Fruit fly (Drosophila melanogaster): ENCODE measurements around the gene hh.

Gene hh

dm6 chr3R:23173393-23173981, 31.8 kb upstream of the hh start, which contains the start of gene CG46310 (continued):
- TF ChIP-seq CG10147 (GFP tag; optimal IDR thresholded peaks at IDR 0.05): peak; percentile 38
- no peak for TF ChIP-seq CG15073 (GFP tag; optimal IDR thresholded peaks at IDR 0.05)
- peak; percentile 34 for TF ChIP-seq tap (tag; optimal IDR thresholded peaks at IDR 0.05)
- TF ChIP-seq unc-4 (GFP tag; IDR thresholded peaks at IDR 0.05; ENCODE audit: partially characterized antibody): 0 out of 2 replicates have a peak, but pooled peaks have one; percentile 12
- TF ChIP-seq CG4730 (GFP tag; IDR thresholded peaks at IDR 0.05): peak; percentile 63
- peak; percentile 22 for TF ChIP-seq ems (GFP tag; optimal IDR thresholded peaks at IDR 0.05)
- no peak for TF ChIP-seq pho (GFP tag; optimal IDR thresholded peaks at IDR 0.05)
- peak; percentile 86 for TF ChIP-seq ranshi (GFP tag; IDR thresholded peaks at IDR 0.05)
- peak; percentile 41 for TF ChIP-seq CG13775 (GFP tag; optimal IDR thresholded peaks at IDR 0.05)
- no peak for TF ChIP-seq CG12236 (GFP tag; optimal IDR thresholded peaks at IDR 0.05)
- no peak for TF ChIP-seq stwl (tag; optimal IDR thresholded peaks at IDR 0.05)
- TF ChIP-seq toy (GFP tag; IDR thresholded peaks at IDR 0.05): peak; percentile 74
- peak; percentile 49; the same call in 1 of the 2 replicates for TF ChIP-seq bbx (GFP tag; IDR thresholded peaks at IDR 0.05; ENCODE audit: partially characterized antibody)
- peak; percentile 55 for TF ChIP-seq CrebB (tag; optimal IDR thresholded peaks at IDR 0.05)
- TF ChIP-seq dpn (GFP tag; optimal IDR thresholded peaks at IDR 0.05): peak in 1 of 2 experiments; percentile 53
- peak; percentile 74 for TF ChIP-seq CG11093 (GFP tag; IDR thresholded peaks at IDR 0.05)
- TF ChIP-seq C15 (GFP tag; IDR thresholded peaks at IDR 0.05): peak; percentile 66; the same call in 2 of the 3 replicates
- peak; percentile 1 for TF ChIP-seq pb (GFP tag; optimal IDR thresholded peaks at IDR 0.05)
- peak; percentile 72 for TF ChIP-seq CG9215 (GFP tag; IDR thresholded peaks at IDR 0.05)
- peak; percentile 60; the same call in 1 of the 2 replicates for TF ChIP-seq Awh (GFP tag; IDR thresholded peaks at IDR 0.05)
- TF ChIP-seq Nf-YA (GFP tag; IDR thresholded peaks at IDR 0.05): peak; percentile 57
- peak; percentile 59 for TF ChIP-seq D19A (tag; optimal IDR thresholded peaks at IDR 0.05)
- peak; percentile 45 for TF ChIP-seq ewg (GFP tag; optimal IDR thresholded peaks at IDR 0.05)
- peak; percentile 95 for TF ChIP-seq vvl (GFP tag; IDR thresholded peaks at IDR 0.05)
- TF ChIP-seq MBD-R2 (GFP tag; IDR thresholded peaks at IDR 0.05): peak; percentile 56; the same call in 1 of the 2 replicates
- TF ChIP-seq CG12744 (GFP tag; optimal IDR thresholded peaks at IDR 0.05): no peak
- TF ChIP-seq bcd (GFP tag; optimal IDR thresholded peaks at IDR 0.05): peak; percentile 68
- TF ChIP-seq lab (GFP tag; optimal IDR thresholded peaks at IDR 0.05): peak; percentile 89
- TF ChIP-seq CG4707 (GFP tag; optimal IDR thresholded peaks at IDR 0.05): no peak
- TF ChIP-seq Mrtf (GFP tag; IDR thresholded peaks at IDR 0.05): peak; percentile 79
- TF ChIP-seq CG16815 (GFP tag; optimal IDR thresholded peaks at IDR 0.05): no peak
- peak; percentile 94 for TF ChIP-seq CG6175 (GFP tag; IDR thresholded peaks at IDR 0.05)
- TF ChIP-seq PHDP (tag; optimal IDR thresholded peaks at IDR 0.05): peak; percentile 78
- TF ChIP-seq H2.0 (GFP tag; IDR thresholded peaks at IDR 0.05): peak; percentile 65
- TF ChIP-seq CG3726 (GFP tag; IDR thresholded peaks at IDR 0.05): peak; percentile 84
- TF ChIP-seq CG11398 (GFP tag; optimal IDR thresholded peaks at IDR 0.05): no peak
- TF ChIP-seq Drgx (GFP tag; IDR thresholded peaks at IDR 0.05): peak; percentile 86
- no peak for TF ChIP-seq CG8765 (GFP tag; IDR thresholded peaks at IDR 0.05)
- peak; percentile 57; the same call in 1 of the 2 replicates for TF ChIP-seq chm (GFP tag; IDR thresholded peaks at IDR 0.05)
- TF ChIP-seq Usf (GFP tag; optimal IDR thresholded peaks at IDR 0.05): peak; percentile 34
- TF ChIP-seq CG10979 (tag; optimal IDR thresholded peaks at IDR 0.05): peak; percentile 60
- TF ChIP-seq CG2120 (GFP tag; optimal IDR thresholded peaks at IDR 0.05): peak; percentile 67
- peak; percentile 58; the same call in 3 of the 4 replicates for TF ChIP-seq Gug (GFP tag; IDR thresholded peaks at IDR 0.05)
- no peak for TF ChIP-seq Jarid2 (GFP tag; optimal IDR thresholded peaks at IDR 0.05)
- no peak for TF ChIP-seq CG7745 (tag; optimal IDR thresholded peaks at IDR 0.05)
- TF ChIP-seq Tbp (GFP tag; optimal IDR thresholded peaks at IDR 0.05): no peak
- TF ChIP-seq Dbx (GFP tag; IDR thresholded peaks at IDR 0.05): peak; percentile 79
- no peak for TF ChIP-seq Atf3 (GFP tag; optimal IDR thresholded peaks at IDR 0.05)
- TF ChIP-seq Myb (GFP tag; optimal IDR thresholded peaks at IDR 0.05): no peak
- peak; percentile 42; the same call in 1 of the 2 replicates for TF ChIP-seq klu (GFP tag; IDR thresholded peaks at IDR 0.05)
- peak; percentile 81 for TF ChIP-seq ttk (GFP tag; IDR thresholded peaks at IDR 0.05)

Data from whole organism, embryonic.